Fruit fly (Drosophila melanogaster) whole organism, embryonic: ENCODE measurements around the gene CG13408.
A peak's percentile ranks its signal among the peaks of the same experiment; 100 is the strongest.

ENCODE experiments used
- Atf6 ChIP-seq: fragments of 200-800 bp; sonication (Bioruptor generic); IDR thresholded peaks from 2 replicates; pipeline ENCODE4 v1.3.6; 2022; ENCODE audit warnings: missing biosample characterization, missing genetic modification characterization
- Bteb2 ChIP-seq: fragments of 200-800 bp; sonication (Bioruptor generic); optimal IDR thresholded peaks from 2 replicates; lab custom pipeline; 2016; ENCODE audit warnings: missing biosample characterization, missing genetic modification characterization
- CG10209 ChIP-seq: fragments of 200-800 bp; sonication (Bioruptor generic); optimal IDR thresholded peaks from 3 replicates; lab custom pipeline; 2017; ENCODE audit warnings: missing biosample characterization, mild to moderate bottlenecking, missing genetic modification characterization, missing genetic modification reagents
- CG12219 ChIP-seq: fragments of 200-800 bp; sonication (Bioruptor generic); optimal IDR thresholded peaks from 3 replicates; lab custom pipeline; 2018; ENCODE audit warnings: missing biosample characterization, mild to moderate bottlenecking, missing genetic modification characterization
- CG1233 ChIP-seq: fragments of 200-800 bp; sonication (Bioruptor generic); optimal IDR thresholded peaks from 4 replicates; lab custom pipeline; 2018; ENCODE audit warnings: missing biosample characterization, mild to moderate bottlenecking, missing genetic modification characterization
- CG14860 ChIP-seq: fragments of 200-800 bp; sonication (Bioruptor generic); IDR thresholded peaks from 3 replicates; pipeline ENCODE4 v1.3.6; 2022; ENCODE audit warnings: missing biosample characterization, missing genetic modification characterization; ENCODE audit not compliant: partially characterized antibody
- CG1647 ChIP-seq: fragments of 200-800 bp; sonication (Bioruptor generic); optimal IDR thresholded peaks from 3 replicates; lab custom pipeline; 2016; ENCODE audit warnings: missing biosample characterization, missing genetic modification characterization
- CG16779 ChIP-seq: fragments of 200-800 bp; sonication (Bioruptor generic); IDR thresholded peaks from 2 replicates; pipeline ENCODE4 v1.3.6; 2022; ENCODE audit warnings: missing biosample characterization, missing genetic modification characterization
- CG16813 ChIP-seq: fragments of 200-800 bp; sonication (Bioruptor generic); IDR thresholded peaks from 3 replicates; pipeline ENCODE4 v1.3.6; 2022; ENCODE audit warnings: missing biosample characterization, missing genetic modification characterization; ENCODE audit not compliant: partially characterized antibody
- CG2199 ChIP-seq: fragments of 200-800 bp; sonication (Bioruptor generic); IDR thresholded peaks from 3 replicates; pipeline ENCODE4 v1.3.6; 2022; ENCODE audit warnings: missing biosample characterization, missing genetic modification characterization
- CG31365 ChIP-seq: fragments of 200-800 bp; sonication (Bioruptor generic); optimal IDR thresholded peaks from 2 replicates; lab custom pipeline; 2018; ENCODE audit warnings: missing biosample characterization, mild to moderate bottlenecking, missing genetic modification characterization
- CG3163 ChIP-seq: fragments of 200-800 bp; sonication (Bioruptor generic); optimal IDR thresholded peaks from 3 replicates; lab custom pipeline; 2016; ENCODE audit warnings: missing biosample characterization, missing genetic modification characterization
- CG33557 ChIP-seq: fragments of 200-800 bp; sonication (Bioruptor generic); optimal IDR thresholded peaks from 2 replicates; lab custom pipeline; 2019; ENCODE audit warnings: missing biosample characterization, mild to moderate bottlenecking, missing genetic modification characterization, moderate library complexity
- CG3726 ChIP-seq: fragments of 200-800 bp; sonication (Bioruptor generic); IDR thresholded peaks from 3 replicates; pipeline ENCODE4, ENCODE4 v1.3.6; 2022; ENCODE audit warnings: missing biosample characterization, missing genetic modification characterization
- CG3847 ChIP-seq: fragments of 200-800 bp; sonication (Bioruptor generic); IDR thresholded peaks from 2 replicates; pipeline ENCODE4 v1.3.6; 2022; ENCODE audit warnings: missing biosample characterization, missing genetic modification characterization
- CG6689 ChIP-seq: fragments of 200-800 bp; sonication (Bioruptor generic); IDR thresholded peaks from 2 replicates; pipeline ENCODE4 v1.3.6; 2022; ENCODE audit warnings: missing biosample characterization, missing genetic modification characterization
- CG9876 ChIP-seq: fragments of 200-800 bp; sonication (Bioruptor generic); optimal IDR thresholded peaks from 2 replicates; lab custom pipeline; 2016; ENCODE audit warnings: missing biosample characterization, missing genetic modification characterization
- CG9932 ChIP-seq: fragments of 200-800 bp; sonication (Bioruptor generic); IDR thresholded peaks from 2 replicates; pipeline ENCODE4 v1.3.6; 2022; ENCODE audit warnings: missing biosample characterization, missing genetic modification characterization
- Deaf1 ChIP-seq: fragments of 200-800 bp; optimal IDR thresholded peaks from 3 replicates; lab custom pipeline; 2019; ENCODE audit warnings: missing biosample characterization, mild to moderate bottlenecking, missing genetic modification characterization, moderate library complexity
- Dfd ChIP-seq, 2 experiments: fragments of >200 bp; optimal IDR thresholded peaks; 2 replicates each; lab custom pipeline; 2017; ENCODE audit warnings: missing biosample characterization in 2 of 2, missing genetic modification characterization in 2 of 2
- Dll ChIP-seq: fragments of 200-800 bp; sonication (Bioruptor generic); IDR thresholded peaks from 4 replicates; pipeline ENCODE4 v1.3.6; 2022; ENCODE audit warnings: missing biosample characterization, missing genetic modification characterization; ENCODE audit not compliant: partially characterized antibody
- Ets65A ChIP-seq: fragments of 200-800 bp; sonication (Bioruptor generic); peaks from one replicate; lab custom pipeline; 2016; ENCODE audit warnings: missing biosample characterization, missing genetic modification characterization
- Fer3 ChIP-seq: fragments of 200-800 bp; sonication (Bioruptor generic); optimal IDR thresholded peaks from 2 replicates; lab custom pipeline; 2018; ENCODE audit warnings: missing biosample characterization, mild to moderate bottlenecking, missing genetic modification characterization, moderate library complexity
- GATAe ChIP-seq: fragments of 200-800 bp; sonication (Bioruptor generic); conservative IDR thresholded peaks from 2 replicates; pipeline ENCODE4 v1.3.6; 2022; ENCODE audit warnings: missing biosample characterization, missing genetic modification characterization
- Hr78 ChIP-seq, 2 experiments: fragments of 200-800 bp in 1 of 2; fragments of >200 bp in 1 of 2; sonication (Bioruptor generic) in 1 of 2; optimal IDR thresholded peaks; 2 replicates each; lab custom pipeline; 2017 to 2019; ENCODE audit warnings: missing biosample characterization in 2 of 2, missing genetic modification characterization in 2 of 2, mild to moderate bottlenecking in 1 of 2, moderate library complexity in 1 of 2
- Med ChIP-seq: fragments of 200-800 bp; sonication (Bioruptor generic); peaks from one replicate; lab custom pipeline; 2016; ENCODE audit warnings: missing biosample characterization, missing genetic modification characterization, mild to moderate bottlenecking, inconsistent platforms, moderate library complexity
- NFAT ChIP-seq: fragments of 200-800 bp; sonication (Bioruptor generic); IDR thresholded peaks from 2 replicates; pipeline ENCODE4 v1.3.6; 2022; ENCODE audit warnings: missing biosample characterization, missing genetic modification characterization
- Opbp ChIP-seq: fragments of 200-800 bp; sonication (Bioruptor generic); IDR thresholded peaks from 3 replicates; pipeline ENCODE4 v1.3.6; 2022; ENCODE audit warnings: missing biosample characterization, missing genetic modification characterization; ENCODE audit not compliant: partially characterized antibody
- Pdp1 ChIP-seq, 2 experiments: fragments of 200-800 bp; sonication (Bioruptor generic); optimal IDR thresholded peaks; 3 replicates each; lab custom pipeline; 2016; ENCODE audit warnings: missing biosample characterization in 2 of 2, missing genetic modification characterization in 2 of 2, mild to moderate bottlenecking in 1 of 2, moderate library complexity in 1 of 2
- Trl ChIP-seq, 3 experiments: fragments of >200 bp in 2 of 3; fragments of 200-800 bp in 1 of 3; sonication (Bioruptor generic) in 1 of 3; optimal IDR thresholded peaks; 2 replicates in 1 of 3; 3 replicates in 2 of 3; lab custom pipeline; 2016 to 2017; ENCODE audit warnings: missing biosample characterization in 1 of 3, missing genetic modification characterization in 1 of 3
- br ChIP-seq: fragments of >200 bp; optimal IDR thresholded peaks from 2 replicates; lab custom pipeline; 2017
- chm ChIP-seq: fragments of 200-800 bp; sonication (Bioruptor generic); IDR thresholded peaks from 2 replicates; pipeline ENCODE4 v1.3.6; 2022; ENCODE audit warnings: missing biosample characterization, missing genetic modification characterization
- ci ChIP-seq: fragments of 200-800 bp; sonication (Bioruptor generic); IDR thresholded peaks from 3 replicates; pipeline ENCODE4 v1.3.6; 2022; ENCODE audit warnings: missing biosample characterization, missing genetic modification characterization
- crol ChIP-seq: fragments of 200-800 bp; sonication (Bioruptor generic); IDR thresholded peaks from 2 replicates; pipeline ENCODE4 v1.3.6; 2022; ENCODE audit warnings: missing biosample characterization, missing genetic modification characterization
- danr ChIP-seq: fragments of 200-800 bp; sonication (Bioruptor generic); IDR thresholded peaks from 2 replicates; pipeline ENCODE4 v1.3.6; 2022; ENCODE audit warnings: missing biosample characterization, missing genetic modification characterization
- kah ChIP-seq: fragments of 200-800 bp; sonication (Bioruptor generic); optimal IDR thresholded peaks from 2 replicates; lab custom pipeline; 2018; ENCODE audit warnings: missing biosample characterization, mild to moderate bottlenecking, missing genetic modification characterization
- ken ChIP-seq: fragments of 200-800 bp; sonication (Bioruptor generic); IDR thresholded peaks from 3 replicates; pipeline ENCODE4 v1.3.6; 2022; ENCODE audit warnings: missing biosample characterization, missing genetic modification characterization
- lbe ChIP-seq: fragments of 200-800 bp; sonication (Bioruptor generic); optimal IDR thresholded peaks from 2 replicates; lab custom pipeline; 2016; ENCODE audit warnings: missing biosample characterization, mild to moderate bottlenecking, missing genetic modification characterization
- lov ChIP-seq, 2 experiments: fragments of 200-800 bp in 1 of 2; fragments of >200 bp in 1 of 2; sonication (Bioruptor generic) in 1 of 2; IDR thresholded peaks in 1 of 2; optimal IDR thresholded peaks in 1 of 2; 2 replicates in 1 of 2; 3 replicates in 1 of 2; pipeline versions ENCODE4 v1.3.6 to Lab custom; 2017 to 2022; ENCODE audit warnings: missing biosample characterization in 1 of 2, missing genetic modification characterization in 1 of 2
- luna ChIP-seq: fragments of 200-800 bp; sonication (Bioruptor generic); optimal IDR thresholded peaks from 2 replicates; lab custom pipeline; 2016; ENCODE audit warnings: missing biosample characterization, missing genetic modification characterization
- peb ChIP-seq: fragments of 200-800 bp; sonication (Bioruptor generic); IDR thresholded peaks from 2 replicates; pipeline ENCODE4 v1.3.6; 2022; ENCODE audit warnings: missing biosample characterization, missing genetic modification characterization
- psq ChIP-seq: fragments of 200-800 bp; sonication (Bioruptor generic); optimal IDR thresholded peaks from 2 replicates; lab custom pipeline; 2017; ENCODE audit warnings: missing biosample characterization, missing genetic modification characterization
- sens ChIP-seq: fragments of 200-800 bp; sonication (Bioruptor generic); peaks from one replicate; lab custom pipeline; 2016; ENCODE audit warnings: missing biosample characterization, missing genetic modification characterization
- sima ChIP-seq: fragments of 200-800 bp; sonication (Bioruptor generic); optimal IDR thresholded peaks from 2 replicates; lab custom pipeline; 2016; ENCODE audit warnings: missing biosample characterization, missing genetic modification characterization
- slbo ChIP-seq: fragments of 200-800 bp; sonication (Bioruptor generic); IDR thresholded peaks from 2 replicates; pipeline ENCODE4 v1.3.6; 2022; ENCODE audit warnings: missing biosample characterization, missing genetic modification characterization
- sqz ChIP-seq: fragments of 200-800 bp; sonication (Bioruptor generic); optimal IDR thresholded peaks from 3 replicates; lab custom pipeline; 2018; ENCODE audit warnings: missing biosample characterization, mild to moderate bottlenecking, missing genetic modification characterization
- stwl ChIP-seq: fragments of 200-800 bp; sonication (Bioruptor generic); optimal IDR thresholded peaks from 3 replicates; lab custom pipeline; 2018; ENCODE audit warnings: missing biosample characterization, mild to moderate bottlenecking, missing genetic modification characterization, moderate library complexity
- ttk ChIP-seq: fragments of 200-800 bp; sonication (Bioruptor generic); IDR thresholded peaks from 2 replicates; pipeline ENCODE4 v2.1.2; 2022; ENCODE audit warnings: missing biosample characterization, missing genetic modification characterization
- vnd ChIP-seq: fragments of 200-800 bp; sonication (Bioruptor generic); IDR thresholded peaks from 3 replicates; pipeline ENCODE4 v1.3.6; 2022; ENCODE audit warnings: missing biosample characterization, missing genetic modification characterization; ENCODE audit not compliant: partially characterized antibody

CG13408 gene

dm6 chr3R:22042982-22043381, 37.2 kb upstream of the CG13408 start:
- TF ChIP-seq ci (0 out of 3 replicates have a peak, but pooled peaks have one; percentile 44), CG10209 (GFP tag; lab: Kevin White, UChicago) (no peak), CG3726 (no peak), sima (no peak), Hr78 (GFP tag; optimal IDR thresholded peaks at IDR 0.05; lab: Kevin White, UChicago) (peak in 1 of 2 experiments; percentile 64), danr (no peak), lov (optimal IDR thresholded peaks at IDR 0.05; lab: Kevin White, UChicago) (no peak), lov (GFP tag; IDR thresholded peaks at IDR 0.05; lab: Robert Waterston, UW) (peak; percentile 50; the same call in 1 of the 3 replicates), CG14860 (GFP tag; lab: Robert Waterston, UW) (0 out of 3 replicates have a peak, but pooled peaks have one; percentile 31), CG3847 (GFP tag; lab: Robert Waterston, UW) (0 out of 2 replicates have a peak, but pooled peaks have one; percentile 14), slbo (peak; percentile 41; the same call in 1 of the 2 replicates), vnd (0 out of 3 replicates have a peak, but pooled peaks have one; percentile 10), NFAT (GFP tag; lab: Robert Waterston, UW) (no peak), ttk (0 out of 2 replicates have a peak, but pooled peaks have one; percentile 13), CG16779 (peak; percentile 62; the same call in 1 of the 2 replicates), CG1233 (GFP tag; lab: Kevin White, UChicago) (no peak), br (lab: Kevin White, UChicago) (no peak), Atf6 (0 out of 2 replicates have a peak, but pooled peaks have one; percentile 12), peb (GFP tag; lab: Robert Waterston, UW) (no peak), CG2199 (GFP tag; lab: Robert Waterston, UW) (0 out of 3 replicates have a peak, but pooled peaks have one; percentile 11), CG16813 (GFP tag; lab: Robert Waterston, UW) (0 out of 3 replicates have a peak, but pooled peaks have one; percentile 21), crol (GFP tag; lab: Robert Waterston, UW) (peak; percentile 11; the same call in 1 of the 2 replicates), ken (GFP tag; lab: Robert Waterston, UW) (0 out of 3 replicates have a peak, but pooled peaks have one; percentile 30), Opbp (GFP tag; lab: Robert Waterston, UW) (0 out of 3 replicates have a peak, but pooled peaks have one; percentile 35), CG3163 (GFP tag; lab: Kevin White, UChicago) (no peak), chm (GFP tag; lab: Robert Waterston, UW) (0 out of 2 replicates have a peak, but pooled peaks have one; percentile 46), Dfd (GFP tag; optimal IDR thresholded peaks at IDR 0.05; lab: Kevin White, UChicago) (peak in 1 of 2 experiments; percentile 45), sens (GFP tag; lab: Kevin White, UChicago) (peak; percentile 58), CG9932 (GFP tag; lab: Robert Waterston, UW) (peak; percentile 23; the same call in 1 of the 2 replicates), Pdp1 (GFP tag; optimal IDR thresholded peaks at IDR 0.05; lab: Kevin White, UChicago) (peak in 1 of 2 experiments; percentile 79), kah (GFP tag; lab: Kevin White, UChicago) (peak; percentile 0)

dm6 chr3R:22043748-22044402, 36.3 kb upstream of the CG13408 start:
- TF ChIP-seq Bteb2 (GFP tag; lab: Kevin White, UChicago) = no peak
- no peak for TF ChIP-seq CG9876 (GFP tag; lab: Kevin White, UChicago)
- TF ChIP-seq Deaf1 (tag; lab: Kevin White, UChicago) = no peak
- TF ChIP-seq Ets65A (GFP tag; lab: Kevin White, UChicago) = peak; percentile 67
- peak; percentile 44 for TF ChIP-seq lbe (GFP tag; lab: Kevin White, UChicago)
- TF ChIP-seq CG6689 = peak; percentile 42; the same call in 1 of the 2 replicates
- 0 out of 4 replicates have a peak, but pooled peaks have one; percentile 17 for TF ChIP-seq Dll (GFP tag; lab: Robert Waterston, UW)
- TF ChIP-seq CG1647 (GFP tag; lab: Kevin White, UChicago) = no peak
- TF ChIP-seq stwl (tag; lab: Kevin White, UChicago) = peak; percentile 5
- TF ChIP-seq CG33557 = peak; percentile 37
- peak; percentile 7 for TF ChIP-seq sqz (GFP tag; lab: Kevin White, UChicago)
- TF ChIP-seq psq = peak; percentile 52
- TF ChIP-seq GATAe (GFP tag; lab: Robert Waterston, UW) = no peak
- TF ChIP-seq luna (GFP tag; lab: Kevin White, UChicago) = no peak
- TF ChIP-seq CG31365 (tag; lab: Kevin White, UChicago) = no peak
- peak; percentile 4 to 67 for TF ChIP-seq Trl (optimal IDR thresholded peaks at IDR 0.05; lab: Kevin White, UChicago)
- TF ChIP-seq Trl (GFP tag; optimal IDR thresholded peaks at IDR 0.05; lab: Kevin White, UChicago) = peak; percentile 34
- TF ChIP-seq Med = peak; percentile 33
- TF ChIP-seq CG12219 (GFP tag; lab: Kevin White, UChicago) = no peak
- no peak for TF ChIP-seq Fer3 (tag; lab: Kevin White, UChicago)
